Worm (Caenorhabditis elegans): ENCODE measurements around the gene str-32.

DNA sequence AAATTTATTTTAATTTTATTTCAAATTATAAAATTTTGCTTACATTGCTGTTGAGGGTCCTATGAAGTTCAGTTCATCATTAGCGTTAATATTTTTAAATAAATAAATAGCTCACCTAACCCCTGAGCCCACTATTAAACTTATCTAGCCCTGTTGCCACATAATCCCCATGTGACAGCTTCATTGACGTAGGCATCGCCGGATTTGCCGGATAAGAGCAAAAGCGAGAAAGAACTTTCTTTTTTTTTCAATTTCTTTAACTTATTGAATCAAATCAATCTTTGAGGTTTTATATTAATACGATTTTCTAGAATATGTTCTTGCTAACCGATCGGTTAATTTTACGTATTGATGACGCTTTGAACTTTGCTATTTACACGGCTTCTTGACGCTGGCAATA, 29.3 kb downstream of the str-32 start:
- no peak for TF ChIP-seq nhr-237 (tag; optimal IDR thresholded peaks at IDR 0.05)
- TF ChIP-seq unc-39 (tag; optimal IDR thresholded peaks at IDR 0.05): no peak
- TF ChIP-seq dmd-8 (GFP tag; IDR thresholded peaks at IDR 0.05): no peak
- no peak for TF ChIP-seq pha-4 (GFP tag; IDR thresholded peaks at IDR 0.05)
- no peak for TF ChIP-seq pha-4 (tag; optimal IDR thresholded peaks at IDR 0.05)
- TF ChIP-seq ztf-7 (tag; optimal IDR thresholded peaks at IDR 0.05): no peak

Data from whole organism, L4 larva.